Fruit fly (Drosophila melanogaster) whole organism: ENCODE results near the gene Sirt1.
"Not testable (repeated sequence)": the region's sequence is repeated elsewhere in the genome, so short reads cannot be mapped to it uniquely, and the experiment has no call there.

Experiments
- CG8478 ChIP-seq: fragments of >200 bp; optimal IDR thresholded peaks from 2 replicates; lab custom pipeline; 2018; ENCODE audit warnings: inconsistent platforms
- Dll ChIP-seq: fragments of >200 bp; optimal IDR thresholded peaks from 2 replicates; lab custom pipeline; 2017
- EcR ChIP-seq, 2 experiments: fragments of >200 bp; optimal IDR thresholded peaks; 2 replicates each; lab custom pipeline; 2017; ENCODE audit warnings: missing biosample characterization in 2 of 2, missing genetic modification characterization in 2 of 2, missing genetic modification reagents in 2 of 2
- pan ChIP-seq: fragments of >200 bp; optimal IDR thresholded peaks from 2 replicates; lab custom pipeline; 2017
- psq ChIP-seq: fragments of >200 bp; optimal IDR thresholded peaks from 2 replicates; lab custom pipeline; 2017
- usp ChIP-seq: fragments of >200 bp; optimal IDR thresholded peaks from 2 replicates; lab custom pipeline; 2017; ENCODE audit warnings: missing biosample characterization, missing genetic modification characterization, mixed read lengths

Gene Sirt1

DNA sequence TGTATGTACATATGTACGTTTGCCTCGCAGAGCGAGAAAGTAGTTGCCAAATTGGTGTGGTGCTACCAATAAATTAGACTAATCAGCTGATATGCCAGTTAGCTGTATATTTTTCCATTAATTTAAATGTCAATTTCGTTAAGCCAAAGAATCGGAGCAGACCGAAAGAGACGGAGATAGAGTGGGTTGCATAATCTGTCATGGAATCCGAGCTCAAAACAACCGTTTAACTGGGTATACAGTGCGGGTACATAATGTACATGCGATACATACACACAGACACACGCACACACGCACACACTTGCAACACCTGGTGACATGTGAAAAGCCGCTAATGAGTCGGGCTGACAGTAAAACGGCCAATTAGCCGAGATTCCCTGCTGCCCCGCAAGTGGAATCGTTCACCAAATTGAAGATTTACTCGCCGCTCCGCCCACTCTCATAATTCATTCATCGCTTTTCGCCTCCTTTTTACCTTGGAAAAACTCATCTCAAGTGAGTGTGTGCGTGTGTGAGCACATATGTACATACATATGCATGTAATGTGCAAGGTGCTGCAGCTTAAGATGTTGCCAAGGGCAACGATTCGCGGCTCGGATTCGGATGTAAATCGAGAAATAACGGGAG, 25.8 kb downstream of the Sirt1 start:
- no peak for TF ChIP-seq Dll (lab: Kevin White, UChicago)
- TF ChIP-seq EcR (GFP tag; optimal IDR thresholded peaks at IDR 0.05; lab: Kevin White, UChicago) = no peak
- TF ChIP-seq psq (lab: Kevin White, UChicago) = no peak
- TF ChIP-seq usp (GFP tag; lab: Kevin White, UChicago) = no peak
- no peak for TF ChIP-seq CG8478 (lab: Kevin White, UChicago)

DNA sequence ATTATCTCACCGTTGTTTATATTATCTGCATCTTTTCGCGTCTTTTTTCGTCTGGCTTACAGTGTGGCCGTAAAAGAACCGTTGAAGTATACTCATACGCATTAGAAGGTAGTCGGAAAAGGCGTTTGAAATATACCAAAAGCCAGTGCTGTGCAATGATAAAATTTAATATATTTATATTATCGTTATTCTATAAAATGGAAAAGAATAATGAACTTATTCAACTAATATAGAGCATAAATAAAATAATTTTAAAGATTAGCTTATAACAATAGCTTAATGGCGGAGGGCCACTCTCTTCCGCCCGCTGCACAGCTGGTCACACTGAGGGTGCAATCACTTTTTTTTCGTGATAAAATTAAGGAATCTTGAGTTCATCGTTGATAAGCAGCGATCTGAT, 26.5 kb downstream of the Sirt1 start, which contains the start of the genes CG16974 and Edem2:
TSS of gene CG16974 (minus strand) at position 86 of the 400 bp plus-strand sequence.
TSS of gene Edem2 (plus strand) at position 308 of the 400 bp plus-strand sequence.
- no peak for TF ChIP-seq usp (GFP tag; lab: Kevin White, UChicago)
- no peak for TF ChIP-seq psq (lab: Kevin White, UChicago)
- TF ChIP-seq CG8478 (lab: Kevin White, UChicago) = no peak
- no peak for TF ChIP-seq pan (lab: Kevin White, UChicago)
- TF ChIP-seq Dll (lab: Kevin White, UChicago) = no peak
- TF ChIP-seq EcR (GFP tag; optimal IDR thresholded peaks at IDR 0.05; lab: Kevin White, UChicago) = no peak

DNA sequence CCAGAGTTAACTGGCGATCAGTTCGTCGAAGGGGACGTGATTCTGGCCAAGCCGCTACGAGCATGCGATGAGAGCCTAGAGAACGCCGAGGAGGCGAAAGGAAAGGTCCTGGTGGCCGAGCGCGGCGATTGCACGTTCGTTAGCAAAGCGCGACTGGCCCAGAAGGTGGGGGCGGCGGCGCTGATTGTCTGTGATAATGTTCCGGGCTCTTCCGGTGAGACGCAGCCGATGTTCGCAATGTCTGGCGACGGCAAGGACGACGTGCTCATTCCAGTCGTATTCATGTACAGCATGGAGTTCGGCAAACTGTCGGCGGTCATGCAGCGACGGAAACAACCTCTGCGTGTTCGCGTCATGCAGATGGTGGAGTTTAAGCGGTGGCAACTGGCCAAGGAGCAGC, 30.5 kb downstream of the Sirt1 start:
- TF ChIP-seq CG8478 (lab: Kevin White, UChicago) = no peak
- TF ChIP-seq psq (lab: Kevin White, UChicago) = no peak
- no peak for TF ChIP-seq EcR (GFP tag; optimal IDR thresholded peaks at IDR 0.05; lab: Kevin White, UChicago)
- no peak for TF ChIP-seq usp (GFP tag; lab: Kevin White, UChicago)
- no peak for TF ChIP-seq Dll (lab: Kevin White, UChicago)
- TF ChIP-seq pan (lab: Kevin White, UChicago) = no peak

DNA sequence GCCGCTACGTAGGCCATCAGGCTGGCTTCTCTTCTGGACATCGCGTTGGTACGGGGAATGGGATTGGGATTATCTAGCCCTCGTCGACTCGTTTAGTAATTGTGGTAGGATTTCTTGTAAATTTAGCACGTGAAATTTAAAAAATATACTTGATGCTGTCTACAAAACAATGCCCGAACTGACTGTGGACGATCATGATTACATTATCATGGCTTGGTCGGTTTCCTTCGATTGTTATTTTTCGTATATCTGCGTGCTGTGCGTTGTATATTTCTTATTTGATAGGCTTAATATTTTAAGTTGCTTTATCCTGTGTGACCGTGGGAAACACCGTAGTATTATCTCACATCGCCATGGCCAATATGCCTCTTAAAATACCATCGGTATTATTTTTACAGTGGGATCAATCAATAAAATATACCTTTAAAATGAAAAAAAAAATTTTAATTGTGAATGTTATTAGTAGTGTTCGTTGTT, 37.6 kb downstream of the Sirt1 start, which contains the start of gene CG16972:
TSS of gene CG16972 (minus strand) at position 336 of the 477 bp plus-strand sequence.
- TF ChIP-seq pan (lab: Kevin White, UChicago) (no peak), CG8478 (lab: Kevin White, UChicago) (no peak), EcR (GFP tag; optimal IDR thresholded peaks at IDR 0.05; lab: Kevin White, UChicago) (no peak), usp (GFP tag; lab: Kevin White, UChicago) (no peak), psq (lab: Kevin White, UChicago) (no peak), Dll (lab: Kevin White, UChicago) (no peak)

DNA sequence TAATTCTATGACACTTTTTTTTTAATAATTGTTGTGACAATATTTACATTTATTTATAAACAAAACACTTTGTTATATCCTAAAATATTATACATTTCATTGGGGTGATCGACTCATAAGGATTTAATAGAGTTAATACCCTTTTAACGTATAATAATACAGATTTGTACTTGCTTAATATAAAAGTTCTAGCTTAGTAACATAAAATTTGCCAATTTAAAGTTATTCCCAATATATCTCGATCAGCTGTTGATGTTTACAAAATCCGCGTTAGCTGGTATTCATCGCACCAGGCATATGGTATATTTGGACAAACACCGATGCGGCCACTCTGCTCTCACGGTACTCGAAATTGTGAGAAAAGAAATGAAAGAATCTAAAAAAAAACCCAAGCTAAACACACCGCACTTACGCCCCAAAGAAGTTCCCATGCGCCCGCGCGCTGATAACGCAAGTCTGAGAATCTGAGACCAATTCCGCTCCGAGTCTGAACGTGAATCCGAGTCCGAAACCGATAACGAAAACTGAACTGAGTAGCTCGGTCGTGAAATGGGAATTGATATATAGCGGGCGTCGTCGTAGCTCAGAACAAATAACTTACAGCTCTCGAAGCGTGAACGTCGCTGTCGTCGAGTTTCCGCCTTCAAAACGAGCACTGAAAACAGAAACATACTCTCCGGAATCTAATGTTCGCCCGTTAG, 38.2 kb downstream of the Sirt1 start, which contains the start of gene Pect:
TSS of gene Pect (plus strand) at position 326 of the 701 bp plus-strand sequence.
- TF ChIP-seq CG8478 (lab: Kevin White, UChicago) = no peak
- TF ChIP-seq Dll (lab: Kevin White, UChicago) = no peak
- no peak for TF ChIP-seq pan (lab: Kevin White, UChicago)
- TF ChIP-seq usp (GFP tag; lab: Kevin White, UChicago) = no peak
- no peak for TF ChIP-seq psq (lab: Kevin White, UChicago)
- no peak for TF ChIP-seq EcR (GFP tag; optimal IDR thresholded peaks at IDR 0.05; lab: Kevin White, UChicago)

DNA sequence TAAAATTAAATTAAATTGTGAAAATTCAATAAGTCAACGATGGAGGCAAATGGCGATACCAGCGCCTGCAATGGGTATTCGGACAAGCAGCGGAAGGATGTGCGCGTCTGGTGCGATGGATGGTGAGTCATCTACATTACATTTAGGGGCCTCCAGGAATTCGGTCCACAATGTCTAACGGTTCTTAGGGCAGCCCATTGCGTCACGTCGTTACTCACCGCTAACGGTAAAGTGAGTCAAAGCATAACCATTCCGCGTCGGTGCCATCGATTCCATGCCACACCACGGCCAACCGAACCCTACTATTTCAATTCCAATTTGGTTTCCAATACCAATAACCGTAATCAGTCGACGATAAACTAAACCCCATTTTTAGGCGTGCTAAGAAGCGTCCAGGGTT, 38.8 kb downstream of the Sirt1 start:
- no peak for TF ChIP-seq pan (lab: Kevin White, UChicago)
- TF ChIP-seq CG8478 (lab: Kevin White, UChicago) = no peak
- no peak for TF ChIP-seq EcR (GFP tag; optimal IDR thresholded peaks at IDR 0.05; lab: Kevin White, UChicago)
- TF ChIP-seq Dll (lab: Kevin White, UChicago) = no peak
- TF ChIP-seq psq (lab: Kevin White, UChicago) = no peak
- TF ChIP-seq usp (GFP tag; lab: Kevin White, UChicago) = no peak

DNA sequence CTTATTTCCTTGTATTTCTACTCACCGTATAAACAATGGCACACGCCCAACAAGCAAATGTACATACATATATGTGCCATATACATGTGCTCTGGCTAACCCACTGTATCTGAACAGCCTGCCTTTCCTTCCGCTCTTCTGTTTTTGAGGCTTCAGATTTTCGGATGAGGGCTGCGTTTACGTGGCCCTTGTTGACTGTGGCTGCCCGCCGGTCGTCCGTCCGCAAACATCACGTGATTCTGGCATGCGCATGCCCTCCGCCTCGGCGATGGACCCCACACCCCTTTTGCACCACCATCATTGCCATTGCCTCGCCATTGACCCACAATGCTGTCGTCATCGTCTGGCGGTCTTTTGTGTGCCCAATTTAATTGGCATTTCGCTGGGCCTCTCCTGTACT, 39.9 kb downstream of the Sirt1 start:
- TF ChIP-seq pan (lab: Kevin White, UChicago) (no peak), Dll (lab: Kevin White, UChicago) (no peak), CG8478 (lab: Kevin White, UChicago) (no peak), usp (GFP tag; lab: Kevin White, UChicago) (no peak), psq (lab: Kevin White, UChicago) (no peak), EcR (GFP tag; optimal IDR thresholded peaks at IDR 0.05; lab: Kevin White, UChicago) (no peak)

DNA sequence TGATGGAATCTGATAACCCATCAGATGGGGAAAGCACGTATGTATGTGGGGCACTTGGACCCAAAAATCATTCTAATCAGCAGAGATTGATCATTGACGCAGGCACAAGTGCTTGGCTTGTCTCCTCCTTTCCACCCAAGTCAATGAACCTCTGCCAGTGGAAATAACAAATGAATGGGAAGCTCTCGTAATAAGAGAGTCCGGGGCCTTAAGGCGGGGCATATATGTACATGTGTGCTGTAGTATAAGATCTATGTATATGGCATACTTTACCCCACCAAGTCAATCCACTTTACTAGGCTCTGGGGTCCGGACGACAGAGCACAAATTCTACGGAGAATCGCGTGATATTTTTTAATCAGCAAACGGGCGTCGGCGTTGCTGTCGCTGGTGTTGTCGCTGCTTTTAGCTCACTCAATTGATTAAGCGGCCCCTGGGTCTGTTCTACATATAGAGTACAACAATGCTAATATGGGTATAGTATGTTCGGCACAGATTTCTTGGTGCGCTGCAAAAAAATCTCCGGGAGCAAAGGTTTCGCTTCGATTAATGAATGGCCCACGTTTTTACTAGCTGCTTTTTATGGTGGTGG, 40.8 kb downstream of the Sirt1 start:
- TF ChIP-seq psq (lab: Kevin White, UChicago) = no peak
- peak in 1 of 2 experiments; percentile 82 for TF ChIP-seq EcR (GFP tag; optimal IDR thresholded peaks at IDR 0.05; lab: Kevin White, UChicago)
- no peak for TF ChIP-seq Dll (lab: Kevin White, UChicago)
- no peak for TF ChIP-seq CG8478 (lab: Kevin White, UChicago)
- peak; percentile 22 for TF ChIP-seq pan (lab: Kevin White, UChicago)
- TF ChIP-seq usp (GFP tag; lab: Kevin White, UChicago) = no peak

DNA sequence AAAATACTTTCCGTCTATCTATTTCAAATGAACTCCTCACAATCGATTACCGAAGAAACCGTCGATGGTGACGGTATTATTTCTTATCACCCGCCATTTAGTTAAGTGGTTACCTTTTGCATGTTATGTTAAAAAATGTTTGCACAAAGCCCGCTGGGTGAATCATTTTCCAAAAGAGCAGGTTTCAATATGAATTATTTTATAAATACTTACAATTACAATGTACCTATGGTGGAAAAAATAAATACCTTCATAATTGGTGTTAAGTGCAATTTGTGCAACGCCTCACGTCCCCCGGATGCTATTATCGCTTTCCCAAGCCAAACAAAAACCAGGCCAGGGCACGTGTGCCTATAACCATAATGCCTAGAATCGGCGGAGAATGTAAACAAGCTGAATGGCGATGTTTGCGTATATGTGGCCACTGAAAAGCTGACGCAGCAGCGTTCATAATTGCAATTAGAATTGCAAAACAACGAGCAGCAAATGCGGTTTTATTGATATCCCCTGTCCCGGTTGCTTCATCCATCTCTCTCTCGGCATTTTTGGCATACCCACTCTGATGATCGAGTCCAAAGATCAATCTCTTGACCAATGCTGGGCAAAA, 41.6 kb downstream of the Sirt1 start:
- TF ChIP-seq pan (lab: Kevin White, UChicago) = no peak
- TF ChIP-seq CG8478 (lab: Kevin White, UChicago) = no peak
- no peak for TF ChIP-seq Dll (lab: Kevin White, UChicago)
- TF ChIP-seq usp (GFP tag; lab: Kevin White, UChicago) = no peak
- no peak for TF ChIP-seq EcR (GFP tag; optimal IDR thresholded peaks at IDR 0.05; lab: Kevin White, UChicago)
- no peak for TF ChIP-seq psq (lab: Kevin White, UChicago)

DNA sequence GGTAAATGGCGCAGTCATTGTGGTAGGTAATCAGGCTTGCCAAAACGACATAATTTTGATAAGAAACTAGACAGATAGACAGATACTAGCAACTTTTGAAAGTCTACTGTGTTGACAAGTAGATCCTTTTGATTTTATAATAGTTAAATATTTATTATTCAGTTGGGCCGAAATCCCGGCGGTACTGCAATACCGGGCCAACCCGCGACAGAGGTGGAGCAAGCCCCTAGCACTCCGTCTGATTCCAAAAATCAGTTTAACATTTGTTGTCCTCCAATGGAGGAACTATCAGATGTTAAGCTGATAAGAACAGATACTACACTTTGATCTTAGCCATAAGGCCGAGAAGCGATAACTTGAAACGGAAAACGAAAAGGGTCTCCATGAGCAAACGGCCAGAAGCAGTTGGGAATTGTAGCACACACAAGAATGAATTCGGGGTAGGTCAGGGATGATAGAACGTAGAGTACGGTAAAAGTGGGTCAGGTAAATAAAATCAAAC, 46.5 kb downstream of the Sirt1 start, which contains the start of gene CG15482:
TSS of gene CG15482 (minus strand) at position 51 of the 502 bp plus-strand sequence.
- not testable (repeated sequence) for TF ChIP-seq Dll, CG8478, pan (lab: Kevin White, UChicago)
